Fruit fly (Drosophila melanogaster) whole organism, embryonic: ENCODE measurements around the gene Sk2.
A peak's percentile ranks its signal among the peaks of the same experiment; 100 is the strongest.

Experiments
- Adf1 ChIP-seq: fragments of 200-800 bp; sonication (Bioruptor generic); IDR thresholded peaks from 2 replicates; pipeline ENCODE4 v1.3.6; 2022; ENCODE audit warnings: missing biosample characterization, missing genetic modification characterization
- Aef1 ChIP-seq: fragments of 200-800 bp; sonication (Bioruptor generic); IDR thresholded peaks from 3 replicates; pipeline ENCODE4 v1.3.6; 2022; ENCODE audit warnings: missing biosample characterization, missing genetic modification characterization
- Atf6 ChIP-seq: fragments of 200-800 bp; sonication (Bioruptor generic); IDR thresholded peaks from 2 replicates; pipeline ENCODE4 v1.3.6; 2022; ENCODE audit warnings: missing biosample characterization, missing genetic modification characterization
- CG12744 ChIP-seq: fragments of 200-800 bp; sonication (Bioruptor generic); optimal IDR thresholded peaks from 2 replicates; lab custom pipeline; 2016; ENCODE audit warnings: missing biosample characterization, missing genetic modification characterization
- CG13894 ChIP-seq: fragments of 200-800 bp; sonication (Bioruptor generic); optimal IDR thresholded peaks from 3 replicates; lab custom pipeline; 2018; ENCODE audit warnings: missing biosample characterization, mild to moderate bottlenecking, missing genetic modification characterization, moderate library complexity
- CG14014 ChIP-seq: fragments of 200-800 bp; sonication (Bioruptor generic); IDR thresholded peaks from 2 replicates; pipeline ENCODE4 v1.3.6; 2022; ENCODE audit warnings: missing biosample characterization, missing genetic modification characterization
- CG15479 ChIP-seq: fragments of 200-800 bp; sonication (Bioruptor generic); optimal IDR thresholded peaks from 3 replicates; lab custom pipeline; 2019; ENCODE audit warnings: missing biosample characterization, mild to moderate bottlenecking, missing genetic modification characterization, moderate library complexity
- CG16813 ChIP-seq: fragments of 200-800 bp; sonication (Bioruptor generic); IDR thresholded peaks from 3 replicates; pipeline ENCODE4 v1.3.6; 2022; ENCODE audit warnings: missing biosample characterization, missing genetic modification characterization; ENCODE audit not compliant: partially characterized antibody
- CG18011 ChIP-seq: fragments of 200-800 bp; sonication (Bioruptor generic); optimal IDR thresholded peaks from 2 replicates; lab custom pipeline; 2017; ENCODE audit warnings: missing biosample characterization, missing genetic modification characterization, mild to moderate bottlenecking, moderate library complexity, missing genotype
- CG4617 ChIP-seq: fragments of 200-800 bp; sonication (Bioruptor generic); optimal IDR thresholded peaks from 3 replicates; lab custom pipeline; 2016; ENCODE audit warnings: missing biosample characterization, missing genetic modification characterization, borderline replicate concordance
- CG6175 ChIP-seq: fragments of 200-800 bp; sonication (Bioruptor generic); IDR thresholded peaks from 3 replicates; pipeline ENCODE4 v1.3.6; 2022; ENCODE audit warnings: missing biosample characterization, missing genetic modification characterization
- CG7556 ChIP-seq: fragments of 200-800 bp; sonication (Bioruptor generic); optimal IDR thresholded peaks from 2 replicates; lab custom pipeline; 2017; ENCODE audit warnings: missing biosample characterization, mild to moderate bottlenecking, missing genetic modification characterization
- CG7839 ChIP-seq: fragments of 200-800 bp; sonication (Bioruptor generic); optimal IDR thresholded peaks from 3 replicates; lab custom pipeline; 2018; ENCODE audit warnings: missing biosample characterization, mild to moderate bottlenecking, missing genetic modification characterization, moderate library complexity
- CG7963 ChIP-seq: fragments of 200-800 bp; sonication (Bioruptor generic); IDR thresholded peaks from 3 replicates; pipeline ENCODE4 v1.3.6; 2022; ENCODE audit warnings: missing biosample characterization, missing genetic modification characterization; ENCODE audit not compliant: partially characterized antibody
- CG9215 ChIP-seq: fragments of 200-800 bp; sonication (Bioruptor generic); IDR thresholded peaks from 2 replicates; pipeline ENCODE4 v1.3.6; 2022; ENCODE audit warnings: missing biosample characterization, missing genetic modification characterization
- CG9932 ChIP-seq: fragments of 200-800 bp; sonication (Bioruptor generic); IDR thresholded peaks from 2 replicates; pipeline ENCODE4 v1.3.6; 2022; ENCODE audit warnings: missing biosample characterization, missing genetic modification characterization
- D ChIP-seq, 2 experiments: fragments of 200-800 bp in 1 of 2; fragments of >200 bp in 1 of 2; sonication (Bioruptor generic) in 1 of 2; optimal IDR thresholded peaks; 2 replicates in 1 of 2; 3 replicates in 1 of 2; lab custom pipeline; 2017; ENCODE audit warnings: mild to moderate bottlenecking in 1 of 2, missing biosample characterization in 1 of 2, missing genetic modification characterization in 1 of 2, missing genetic modification reagents in 1 of 2
- Deaf1 ChIP-seq: fragments of 200-800 bp; optimal IDR thresholded peaks from 3 replicates; lab custom pipeline; 2019; ENCODE audit warnings: missing biosample characterization, mild to moderate bottlenecking, missing genetic modification characterization, moderate library complexity
- Dfd ChIP-seq, 2 experiments: fragments of >200 bp; optimal IDR thresholded peaks; 2 replicates each; lab custom pipeline; 2017; ENCODE audit warnings: missing biosample characterization in 2 of 2, missing genetic modification characterization in 2 of 2
- Drgx ChIP-seq: fragments of 200-800 bp; sonication (Bioruptor generic); IDR thresholded peaks from 2 replicates; pipeline ENCODE4 v1.3.6; 2022; ENCODE audit warnings: missing biosample characterization, missing genetic modification characterization
- HLH4C ChIP-seq: fragments of 200-800 bp; sonication (Bioruptor generic); IDR thresholded peaks from 3 replicates; pipeline ENCODE4 v1.3.6; 2022; ENCODE audit warnings: missing biosample characterization, missing genetic modification characterization; ENCODE audit not compliant: partially characterized antibody
- Hey ChIP-seq: fragments of 200-800 bp; sonication (Bioruptor generic); optimal IDR thresholded peaks from 3 replicates; lab custom pipeline; 2018; ENCODE audit warnings: missing biosample characterization, mild to moderate bottlenecking, missing genetic modification characterization
- Hmx ChIP-seq: fragments of 200-800 bp; sonication (Bioruptor generic); optimal IDR thresholded peaks from 2 replicates; lab custom pipeline; 2016; ENCODE audit warnings: missing biosample characterization, missing genetic modification characterization
- MESR4 ChIP-seq: fragments of 200-800 bp; sonication (Bioruptor generic); optimal IDR thresholded peaks from 2 replicates; lab custom pipeline; 2018; ENCODE audit warnings: missing biosample characterization, mild to moderate bottlenecking, missing genetic modification characterization, moderate library complexity
- Med ChIP-seq: fragments of 200-800 bp; sonication (Bioruptor generic); peaks from one replicate; lab custom pipeline; 2016; ENCODE audit warnings: missing biosample characterization, missing genetic modification characterization, mild to moderate bottlenecking, inconsistent platforms, moderate library complexity
- Oli ChIP-seq: fragments of 200-800 bp; sonication (Bioruptor generic); optimal IDR thresholded peaks from 2 replicates; lab custom pipeline; 2018; ENCODE audit warnings: missing biosample characterization, mild to moderate bottlenecking, missing genetic modification characterization, moderate library complexity
- Sry-δ ChIP-seq: fragments of 200-800 bp; sonication (Bioruptor generic); optimal IDR thresholded peaks from 2 replicates; lab custom pipeline; 2016; ENCODE audit warnings: missing biosample characterization, missing genetic modification characterization
- Stat92E ChIP-seq, 3 experiments: fragments of >200 bp in 2 of 3; fragments of 200-800 bp in 1 of 3; sonication (Bioruptor generic) in 1 of 3; optimal IDR thresholded peaks; 2 replicates each; lab custom pipeline; 2017 to 2019; ENCODE audit warnings: missing biosample characterization in 3 of 3, missing genetic modification characterization in 3 of 3, mild to moderate bottlenecking in 1 of 3, moderate library complexity in 1 of 3
- abd-A ChIP-seq: fragments of 200-800 bp; sonication (Bioruptor generic); optimal IDR thresholded peaks from 3 replicates; lab custom pipeline; 2019; ENCODE audit warnings: missing biosample characterization, mild to moderate bottlenecking, missing genetic modification characterization, moderate library complexity
- ara ChIP-seq: fragments of 200-800 bp; sonication (Bioruptor generic); IDR thresholded peaks from 2 replicates; pipeline ENCODE4 v1.3.6; 2022; ENCODE audit warnings: missing biosample characterization, missing genetic modification characterization
- ase ChIP-seq: fragments of 200-800 bp; sonication (Bioruptor generic); IDR thresholded peaks from 3 replicates; pipeline ENCODE4 v1.3.6; 2022; ENCODE audit warnings: missing biosample characterization, missing genetic modification characterization
- cas ChIP-seq: fragments of 200-800 bp; sonication (Bioruptor generic); IDR thresholded peaks from 2 replicates; pipeline ENCODE4 v1.3.6; 2022; ENCODE audit warnings: missing biosample characterization, missing genetic modification characterization
- ci ChIP-seq: fragments of 200-800 bp; sonication (Bioruptor generic); IDR thresholded peaks from 3 replicates; pipeline ENCODE4 v1.3.6; 2022; ENCODE audit warnings: missing biosample characterization, missing genetic modification characterization
- cwo ChIP-seq: fragments of 200-800 bp; sonication (Bioruptor generic); optimal IDR thresholded peaks from 3 replicates; lab custom pipeline; 2017; ENCODE audit warnings: missing biosample characterization, missing genetic modification characterization, mild to moderate bottlenecking, moderate library complexity, missing genetic modification reagents
- danr ChIP-seq: fragments of 200-800 bp; sonication (Bioruptor generic); IDR thresholded peaks from 2 replicates; pipeline ENCODE4 v1.3.6; 2022; ENCODE audit warnings: missing biosample characterization, missing genetic modification characterization
- dm ChIP-seq: fragments of 200-800 bp; sonication (Bioruptor generic); optimal IDR thresholded peaks from 3 replicates; lab custom pipeline; 2016; ENCODE audit warnings: missing biosample characterization, missing genetic modification characterization
- exex ChIP-seq: fragments of 200-800 bp; sonication (Bioruptor generic); optimal IDR thresholded peaks from 4 replicates; lab custom pipeline; 2018; ENCODE audit warnings: missing biosample characterization, mild to moderate bottlenecking, missing genetic modification characterization, moderate library complexity
- gfzf ChIP-seq: fragments of 200-800 bp; sonication (Bioruptor generic); optimal IDR thresholded peaks from 2 replicates; lab custom pipeline; 2016; ENCODE audit warnings: missing biosample characterization, mild to moderate bottlenecking, missing genetic modification characterization, moderate library complexity
- nom ChIP-seq: fragments of 200-800 bp; sonication (Bioruptor generic); optimal IDR thresholded peaks from 2 replicates; lab custom pipeline; 2017; ENCODE audit warnings: missing biosample characterization, missing genetic modification characterization, mild to moderate bottlenecking, moderate library complexity, missing genetic modification reagents
- oc ChIP-seq: fragments of 200-800 bp; sonication (Bioruptor generic); optimal IDR thresholded peaks from 2 replicates; lab custom pipeline; 2018; ENCODE audit warnings: missing biosample characterization, mild to moderate bottlenecking, missing genetic modification characterization, moderate library complexity
- pb ChIP-seq: fragments of 200-800 bp; sonication (Bioruptor generic); optimal IDR thresholded peaks from 3 replicates; lab custom pipeline; 2016; ENCODE audit warnings: missing biosample characterization, missing genetic modification characterization
- rib ChIP-seq: fragments of 200-800 bp; sonication (Bioruptor generic); IDR thresholded peaks from 2 replicates; pipeline ENCODE4 v1.3.6; 2022; ENCODE audit warnings: missing biosample characterization, missing genetic modification characterization
- sens ChIP-seq: fragments of 200-800 bp; sonication (Bioruptor generic); peaks from one replicate; lab custom pipeline; 2016; ENCODE audit warnings: missing biosample characterization, missing genetic modification characterization
- slou ChIP-seq: fragments of 200-800 bp; sonication (Bioruptor generic); optimal IDR thresholded peaks from 3 replicates; lab custom pipeline; 2016; ENCODE audit warnings: missing biosample characterization, missing genetic modification characterization
- stwl ChIP-seq: fragments of 200-800 bp; sonication (Bioruptor generic); optimal IDR thresholded peaks from 3 replicates; lab custom pipeline; 2018; ENCODE audit warnings: missing biosample characterization, mild to moderate bottlenecking, missing genetic modification characterization, moderate library complexity
- trem ChIP-seq: fragments of 200-800 bp; optimal IDR thresholded peaks from 3 replicates; lab custom pipeline; 2019; ENCODE audit warnings: missing biosample characterization, mild to moderate bottlenecking, missing genetic modification characterization, moderate library complexity
- twi ChIP-seq: fragments of 200-800 bp; optimal IDR thresholded peaks from 2 replicates; lab custom pipeline; 2019; ENCODE audit warnings: missing biosample characterization, mild to moderate bottlenecking, missing genetic modification characterization, moderate library complexity

The Sk2 gene

dm6 chr3L:3074805-3075204 lies 27.9 kb downstream of the Sk2 start:
- no peak for TF ChIP-seq Deaf1 (tag; lab: Kevin White, UChicago)
- no peak for TF ChIP-seq slou
- TF ChIP-seq pb = no peak
- no peak for TF ChIP-seq CG9932 (GFP tag; lab: Robert Waterston, UW)
- TF ChIP-seq Adf1 (GFP tag; lab: Robert Waterston, UW) = no peak
- TF ChIP-seq nom = peak; percentile 54
- TF ChIP-seq Atf6 (GFP tag; lab: Robert Waterston, UW) = no peak
- TF ChIP-seq CG12744 (GFP tag; lab: Kevin White, UChicago) = no peak
- peak; percentile 53 for TF ChIP-seq D (optimal IDR thresholded peaks at IDR 0.05; lab: Kevin White, UChicago)
- no peak for TF ChIP-seq D (GFP tag; optimal IDR thresholded peaks at IDR 0.05; lab: Kevin White, UChicago)
- TF ChIP-seq, all 482 proteins: peak for 2

- 0 out of 3 replicates have a peak, but pooled peaks have one; percentile 30 for TF ChIP-seq CG16813 (GFP tag; lab: Robert Waterston, UW)
- peak; percentile 57 for TF ChIP-seq cwo (GFP tag; lab: Kevin White, UChicago)
- peak; percentile 34 for TF ChIP-seq CG13894
- peak; percentile 16; the same call in 1 of the 3 replicates for TF ChIP-seq CG6175
- no peak for TF ChIP-seq danr (GFP tag; lab: Robert Waterston, UW)
- peak; percentile 9; the same call in 1 of the 2 replicates for TF ChIP-seq CG9215 (GFP tag; lab: Robert Waterston, UW)
- TF ChIP-seq twi = no peak
- TF ChIP-seq Med (GFP tag; lab: Kevin White, UChicago) = peak; percentile 64
- peak; percentile 46 for TF ChIP-seq sens (GFP tag; lab: Kevin White, UChicago)
- TF ChIP-seq Hey (tag; lab: Kevin White, UChicago) = peak; percentile 54
- peak; percentile 47 for TF ChIP-seq abd-A (tag; lab: Kevin White, UChicago)
- TF ChIP-seq Hmx (GFP tag; lab: Kevin White, UChicago) = no peak
- TF ChIP-seq ase (GFP tag; lab: Robert Waterston, UW) = 0 out of 3 replicates have a peak, but pooled peaks have one; percentile 27
- TF ChIP-seq rib = 0 out of 2 replicates have a peak, but pooled peaks have one; percentile 24
- no peak for TF ChIP-seq exex (tag; lab: Kevin White, UChicago)
Observed at dm6 chr3L:3076954-3077353, 30.1 kb downstream of the Sk2 start.

- TF ChIP-seq CG7556 (GFP tag; lab: Kevin White, UChicago) (no peak), ci (GFP tag; lab: Robert Waterston, UW) (peak; percentile 69), dm (GFP tag; lab: Kevin White, UChicago) (no peak), Oli (no peak), MESR4 (GFP tag; lab: Kevin White, UChicago) (no peak), HLH4C (GFP tag; lab: Robert Waterston, UW) (0 out of 3 replicates have a peak, but pooled peaks have one; percentile 21), cas (GFP tag; lab: Robert Waterston, UW) (no peak), gfzf (no peak), Stat92E (GFP tag; optimal IDR thresholded peaks at IDR 0.05; lab: Kevin White, UChicago) (no peak), ara (GFP tag; lab: Robert Waterston, UW) (no peak), Dfd (GFP tag; optimal IDR thresholded peaks at IDR 0.05; lab: Kevin White, UChicago) (no peak), stwl (tag; lab: Kevin White, UChicago) (no peak), CG7839 (tag; lab: Kevin White, UChicago) (no peak), CG7963 (GFP tag; lab: Robert Waterston, UW) (no peak), Aef1 (GFP tag; lab: Robert Waterston, UW) (no peak), CG4617 (GFP tag; lab: Kevin White, UChicago) (no peak), Sry-δ (GFP tag; lab: Kevin White, UChicago) (no peak), trem (tag; lab: Kevin White, UChicago) (no peak), CG18011 (GFP tag; lab: Kevin White, UChicago) (peak; percentile 2), twi (no peak), Drgx (GFP tag; lab: Robert Waterston, UW) (peak; percentile 62), oc (tag; lab: Kevin White, UChicago) (peak; percentile 80), CG14014 (peak; percentile 57; the same call in 1 of the 2 replicates), CG15479 (no peak)
Observed at dm6 chr3L:3077568-3078107, 30.8 kb downstream of the Sk2 start.
